Worm (Caenorhabditis elegans) whole organism, late embryonic: ENCODE results near the gene ndub-6.

Experiments used
- nfya-1 ChIP-seq: sonication (generic microtip); optimal IDR thresholded peaks from 2 replicates; lab custom pipeline; 2017; ENCODE audit warnings: missing genetic modification characterization, mild to moderate bottlenecking, missing compliant biosample characterization, antibody characterized with exemption, moderate library complexity
- nhr-11 ChIP-seq: fragments of 150-350 bp; optimal IDR thresholded peaks from 2 replicates; lab custom pipeline; 2014; ENCODE audit warnings: missing biosample characterization, missing genetic modification characterization
- pha-2 ChIP-seq: sonication (generic microtip); optimal IDR thresholded peaks from 2 replicates; lab custom pipeline; 2017; ENCODE audit warnings: mild to moderate bottlenecking, missing genetic modification characterization, missing compliant biosample characterization
- ref-2 ChIP-seq: sonication (generic microtip); optimal IDR thresholded peaks from 2 replicates; lab custom pipeline; 2016; ENCODE audit warnings: missing genetic modification characterization, missing compliant biosample characterization
- sox-4 ChIP-seq: sonication (generic microtip); optimal IDR thresholded peaks from 2 replicates; lab custom pipeline; 2017; ENCODE audit warnings: mild to moderate bottlenecking, missing genetic modification characterization, inconsistent platforms, missing compliant biosample characterization
- syd-9 ChIP-seq: sonication (generic microtip); optimal IDR thresholded peaks from 2 replicates; lab custom pipeline; 2016; ENCODE audit warnings: mild to moderate bottlenecking, missing genetic modification characterization, moderate library complexity, missing compliant biosample characterization
- tbx-2 ChIP-seq: sonication (generic microtip); optimal IDR thresholded peaks from 2 replicates; lab custom pipeline; 2016; ENCODE audit warnings: missing genetic modification characterization, missing compliant biosample characterization
- unc-86 ChIP-seq: sonication (generic microtip); optimal IDR thresholded peaks from 2 replicates; lab custom pipeline; 2016; ENCODE audit warnings: missing genetic modification characterization, missing compliant biosample characterization
- ztf-16 ChIP-seq: sonication (generic microtip); optimal IDR thresholded peaks from 2 replicates; lab custom pipeline; 2017; ENCODE audit warnings: missing genetic modification characterization, missing compliant biosample characterization

ce11 chrIV:11693493-11693892 lies 41.3 kb downstream of the ndub-6 start, which contains the start of gene ZK792.12:
- TF ChIP-seq nhr-11 (tag; lab: Kevin White, UChicago), result no peak
- TF ChIP-seq ref-2 (tag; lab: Kevin White, UChicago), result no peak
- no peak for TF ChIP-seq ztf-16 (tag; lab: Kevin White, UChicago)
- TF ChIP-seq sox-4 (tag; lab: Kevin White, UChicago), result no peak
- no peak for TF ChIP-seq tbx-2 (tag; lab: Kevin White, UChicago)
- TF ChIP-seq nfya-1 (tag; lab: Kevin White, UChicago), result no peak
- TF ChIP-seq unc-86 (tag; lab: Kevin White, UChicago), result no peak
- no peak for TF ChIP-seq syd-9 (tag; lab: Kevin White, UChicago)
- no peak for TF ChIP-seq pha-2 (tag; lab: Kevin White, UChicago)
